Worm (Caenorhabditis elegans) whole organism, L4 larva: ENCODE measurements around the gene F29B9.1.

ENCODE experiments used
- ceh-82 ChIP-seq: sonication (generic microtip); optimal IDR thresholded peaks from 2 replicates; lab custom pipeline; 2017; ENCODE audit warnings: missing biosample characterization, missing genetic modification characterization
- hlh-30 ChIP-seq: sonication (generic microtip); optimal IDR thresholded peaks from 2 replicates; lab custom pipeline; 2017; ENCODE audit warnings: antibody characterized with exemption, mild to moderate bottlenecking, missing genetic modification characterization, missing compliant biosample characterization; ENCODE audit not compliant: insufficient read depth
- skn-1 ChIP-seq: fragments of 150-350 bp; optimal IDR thresholded peaks from 2 replicates; lab custom pipeline; 2014; ENCODE audit warnings: missing biosample characterization, missing genetic modification characterization

ce11 chrIV:4640941-4641340 lies 24.2 kb upstream of the F29B9.1 start:
- no peak for TF ChIP-seq skn-1 (tag; lab: Kevin White, UChicago)
- TF ChIP-seq ceh-82 (tag; lab: Kevin White, UChicago) = no peak
- TF ChIP-seq hlh-30 (tag; lab: Kevin White, UChicago) = no peak
